Fruit fly (Drosophila melanogaster) whole organism, embryonic: ENCODE measurements around the gene CG4297.
A peak's percentile ranks its signal among the peaks of the same experiment; 100 is the strongest.

Experiments
- B-H2 ChIP-seq: fragments of 200-800 bp; sonication (Bioruptor generic); optimal IDR thresholded peaks from 2 replicates; lab custom pipeline; 2018; ENCODE audit warnings: missing biosample characterization, mild to moderate bottlenecking, missing genetic modification characterization
- Bdp1 ChIP-seq: fragments of 200-800 bp; sonication (Bioruptor generic); optimal IDR thresholded peaks from 3 replicates; lab custom pipeline; 2016; ENCODE audit warnings: missing biosample characterization, missing genetic modification characterization
- CG10147 ChIP-seq: fragments of 200-800 bp; sonication (Bioruptor generic); optimal IDR thresholded peaks from 2 replicates; lab custom pipeline; 2019; ENCODE audit warnings: missing biosample characterization, mild to moderate bottlenecking, missing genetic modification characterization, moderate library complexity
- CG10274 ChIP-seq: fragments of 200-800 bp; sonication (Bioruptor generic); optimal IDR thresholded peaks from 3 replicates; lab custom pipeline; 2017; ENCODE audit warnings: missing biosample characterization, mild to moderate bottlenecking, missing genetic modification characterization
- CG11247 ChIP-seq: fragments of 200-800 bp; sonication (Bioruptor generic); IDR thresholded peaks from 2 replicates; pipeline ENCODE4 v1.3.6; 2022; ENCODE audit warnings: missing biosample characterization, missing genetic modification characterization
- CG11398 ChIP-seq: fragments of 200-800 bp; sonication (Bioruptor generic); optimal IDR thresholded peaks from 2 replicates; lab custom pipeline; 2016; ENCODE audit warnings: missing biosample characterization, missing genetic modification characterization
- CG12104 ChIP-seq: fragments of 200-800 bp; sonication (Bioruptor generic); optimal IDR thresholded peaks from 3 replicates; lab custom pipeline; 2016; ENCODE audit warnings: missing biosample characterization, missing genetic modification characterization
- CG12236 ChIP-seq: fragments of 200-800 bp; sonication (Bioruptor generic); optimal IDR thresholded peaks from 2 replicates; lab custom pipeline; 2016; ENCODE audit warnings: missing biosample characterization, missing genetic modification characterization
- CG12391 ChIP-seq: fragments of 200-800 bp; sonication (Bioruptor generic); optimal IDR thresholded peaks from 3 replicates; lab custom pipeline; 2018; ENCODE audit warnings: missing biosample characterization, mild to moderate bottlenecking, missing genetic modification characterization, moderate library complexity
- CG12769 ChIP-seq: fragments of 200-800 bp; sonication (Bioruptor generic); optimal IDR thresholded peaks from 2 replicates; lab custom pipeline; 2019; ENCODE audit warnings: missing biosample characterization, mild to moderate bottlenecking, missing genetic modification characterization, moderate library complexity
- CG13296 ChIP-seq: fragments of 200-800 bp; sonication (Bioruptor generic); optimal IDR thresholded peaks from 3 replicates; lab custom pipeline; 2018; ENCODE audit warnings: missing biosample characterization, mild to moderate bottlenecking, missing genetic modification characterization
- CG13424 ChIP-seq: fragments of 200-800 bp; sonication (Bioruptor generic); optimal IDR thresholded peaks from 2 replicates; lab custom pipeline; 2019; ENCODE audit warnings: missing biosample characterization, mild to moderate bottlenecking, missing genetic modification characterization, moderate library complexity
- CG14050 ChIP-seq: fragments of 200-800 bp; sonication (Bioruptor generic); IDR thresholded peaks from 3 replicates; pipeline ENCODE4 v1.3.6; 2022; ENCODE audit warnings: missing biosample characterization, missing genetic modification characterization
- CG15601 ChIP-seq: fragments of 200-800 bp; sonication (Bioruptor generic); optimal IDR thresholded peaks from 3 replicates; lab custom pipeline; 2019; ENCODE audit warnings: missing biosample characterization, mild to moderate bottlenecking, missing genetic modification characterization, moderate library complexity
- CG17359 ChIP-seq: fragments of 200-800 bp; sonication (Bioruptor generic); optimal IDR thresholded peaks from 3 replicates; lab custom pipeline; 2018; ENCODE audit warnings: missing biosample characterization, mild to moderate bottlenecking, missing genetic modification characterization, moderate library complexity
- CG3407 ChIP-seq: fragments of 200-800 bp; sonication (Bioruptor generic); optimal IDR thresholded peaks from 2 replicates; lab custom pipeline; 2018; ENCODE audit warnings: missing biosample characterization, mild to moderate bottlenecking, missing genetic modification characterization
- CG34422 ChIP-seq: fragments of 200-800 bp; sonication (Bioruptor generic); IDR thresholded peaks from 3 replicates; pipeline ENCODE4 v1.3.6; 2022; ENCODE audit warnings: missing biosample characterization, missing genetic modification characterization
- CG4360 ChIP-seq: fragments of 200-800 bp; sonication (Bioruptor generic); IDR thresholded peaks from 2 replicates; pipeline ENCODE4 v1.3.6; 2022; ENCODE audit warnings: missing biosample characterization, missing genetic modification characterization
- CG43689 ChIP-seq: fragments of 200-800 bp; sonication (Bioruptor generic); IDR thresholded peaks from 2 replicates; pipeline ENCODE4 v1.3.6; 2022; ENCODE audit warnings: missing biosample characterization, missing genetic modification characterization
- CG5180 ChIP-seq: fragments of 200-800 bp; sonication (Bioruptor generic); optimal IDR thresholded peaks from 3 replicates; lab custom pipeline; 2017; ENCODE audit warnings: missing biosample characterization, missing genetic modification characterization, mild to moderate bottlenecking, moderate library complexity, missing genetic modification reagents
- CG6813 ChIP-seq: fragments of 200-800 bp; sonication (Bioruptor generic); optimal IDR thresholded peaks from 2 replicates; lab custom pipeline; 2017; ENCODE audit warnings: missing biosample characterization, missing genetic modification characterization, mild to moderate bottlenecking, moderate library complexity, missing genetic modification reagents
- CG7271 ChIP-seq: fragments of 200-800 bp; sonication (Bioruptor generic); optimal IDR thresholded peaks from 2 replicates; lab custom pipeline; 2018; ENCODE audit warnings: missing biosample characterization, mild to moderate bottlenecking, missing genetic modification characterization, moderate library complexity
- CG8359 ChIP-seq: fragments of 200-800 bp; sonication (Bioruptor generic); optimal IDR thresholded peaks from 2 replicates; lab custom pipeline; 2017; ENCODE audit warnings: missing biosample characterization, mild to moderate bottlenecking, missing genetic modification characterization, borderline replicate concordance
- Camta ChIP-seq: fragments of 200-800 bp; sonication (Bioruptor generic); optimal IDR thresholded peaks from 2 replicates; lab custom pipeline; 2016; ENCODE audit warnings: missing biosample characterization, missing genetic modification characterization
- Chrac-16 ChIP-seq: fragments of 200-800 bp; sonication (Bioruptor generic); optimal IDR thresholded peaks from 3 replicates; lab custom pipeline; 2016; ENCODE audit warnings: missing biosample characterization, missing genetic modification characterization
- Deaf1 ChIP-seq: fragments of 200-800 bp; optimal IDR thresholded peaks from 3 replicates; lab custom pipeline; 2019; ENCODE audit warnings: missing biosample characterization, mild to moderate bottlenecking, missing genetic modification characterization, moderate library complexity
- Dp ChIP-seq: fragments of 200-800 bp; sonication (Bioruptor generic); optimal IDR thresholded peaks from 2 replicates; lab custom pipeline; 2018; ENCODE audit warnings: missing biosample characterization, mild to moderate bottlenecking, missing genetic modification characterization, moderate library complexity
- Ets97D ChIP-seq: fragments of 200-800 bp; sonication (Bioruptor generic); optimal IDR thresholded peaks from 3 replicates; lab custom pipeline; 2016; ENCODE audit warnings: missing biosample characterization, missing genetic modification characterization
- Fer1 ChIP-seq: fragments of 200-800 bp; sonication (Bioruptor generic); optimal IDR thresholded peaks from 2 replicates; lab custom pipeline; 2017; ENCODE audit warnings: missing biosample characterization, mild to moderate bottlenecking, missing genetic modification characterization
- Hey ChIP-seq: fragments of 200-800 bp; sonication (Bioruptor generic); optimal IDR thresholded peaks from 3 replicates; lab custom pipeline; 2018; ENCODE audit warnings: missing biosample characterization, mild to moderate bottlenecking, missing genetic modification characterization
- Hmr ChIP-seq: fragments of 200-800 bp; sonication (Bioruptor generic); optimal IDR thresholded peaks from 3 replicates; lab custom pipeline; 2017; ENCODE audit warnings: mild to moderate bottlenecking, missing biosample characterization, missing genetic modification reagents, missing genetic modification characterization
- Lim3 ChIP-seq: fragments of 200-800 bp; sonication (Bioruptor generic); IDR thresholded peaks from 2 replicates; pipeline ENCODE4 v1.3.6; 2022; ENCODE audit warnings: missing biosample characterization, missing genetic modification characterization
- Mad ChIP-seq: fragments of 200-800 bp; sonication (Bioruptor generic); optimal IDR thresholded peaks from 2 replicates; lab custom pipeline; 2016; ENCODE audit warnings: missing biosample characterization, missing genetic modification characterization
- NC2α ChIP-seq: fragments of 200-800 bp; sonication (Bioruptor generic); optimal IDR thresholded peaks from 2 replicates; lab custom pipeline; 2016; ENCODE audit warnings: missing biosample characterization, missing genetic modification characterization
- NK7.1 ChIP-seq: fragments of 200-800 bp; sonication (Bioruptor generic); optimal IDR thresholded peaks from 3 replicates; lab custom pipeline; 2016; ENCODE audit warnings: missing biosample characterization, missing genetic modification characterization
- Ptx1 ChIP-seq: fragments of 200-800 bp; sonication (Bioruptor generic); IDR thresholded peaks from 2 replicates; pipeline ENCODE4 v1.3.6; 2022; ENCODE audit warnings: missing biosample characterization, missing genetic modification characterization
- Sin3A ChIP-seq: fragments of >200 bp; optimal IDR thresholded peaks from 2 replicates; lab custom pipeline; 2018
- Sox102F ChIP-seq: fragments of 200-800 bp; sonication (Bioruptor generic); optimal IDR thresholded peaks from 2 replicates; lab custom pipeline; 2018; ENCODE audit warnings: missing biosample characterization, mild to moderate bottlenecking, missing genetic modification characterization, moderate library complexity
- YL-1 ChIP-seq: fragments of 200-800 bp; sonication (Bioruptor generic); optimal IDR thresholded peaks from 3 replicates; lab custom pipeline; 2017; ENCODE audit warnings: missing biosample characterization, mild to moderate bottlenecking, missing genetic modification characterization
- az2 ChIP-seq: fragments of 200-800 bp; sonication (Bioruptor generic); optimal IDR thresholded peaks from 3 replicates; lab custom pipeline; 2016; ENCODE audit warnings: missing biosample characterization, missing genetic modification characterization
- caup ChIP-seq: fragments of 200-800 bp; sonication (Bioruptor generic); optimal IDR thresholded peaks from 3 replicates; lab custom pipeline; 2017; ENCODE audit warnings: missing biosample characterization, mild to moderate bottlenecking, missing genetic modification characterization, moderate library complexity; ENCODE audit not compliant: severe bottlenecking
- da ChIP-seq: fragments of 200-800 bp; sonication (Bioruptor generic); optimal IDR thresholded peaks from 2 replicates; lab custom pipeline; 2016; ENCODE audit warnings: missing biosample characterization, missing genetic modification characterization
- emc ChIP-seq: fragments of 200-800 bp; sonication (Bioruptor generic); optimal IDR thresholded peaks from 2 replicates; lab custom pipeline; 2016; ENCODE audit warnings: missing biosample characterization, missing genetic modification characterization
- exex ChIP-seq: fragments of 200-800 bp; sonication (Bioruptor generic); optimal IDR thresholded peaks from 4 replicates; lab custom pipeline; 2018; ENCODE audit warnings: missing biosample characterization, mild to moderate bottlenecking, missing genetic modification characterization, moderate library complexity
- fd102C ChIP-seq: fragments of 200-800 bp; sonication (Bioruptor generic); optimal IDR thresholded peaks from 2 replicates; lab custom pipeline; 2018; ENCODE audit warnings: missing biosample characterization, mild to moderate bottlenecking, missing genetic modification characterization, moderate library complexity
- grau ChIP-seq: fragments of 200-800 bp; optimal IDR thresholded peaks from 3 replicates; lab custom pipeline; 2019; ENCODE audit warnings: missing biosample characterization, mild to moderate bottlenecking, missing genetic modification characterization, moderate library complexity
- lola ChIP-seq, 3 experiments: fragments of >200 bp in 2 of 3; fragments of 200-800 bp in 1 of 3; sonication (Bioruptor generic) in 1 of 3; optimal IDR thresholded peaks; 2 replicates each; lab custom pipeline; 2017 to 2019; ENCODE audit warnings: missing biosample characterization in 3 of 3, missing genetic modification characterization in 3 of 3, mild to moderate bottlenecking in 1 of 3, moderate library complexity in 1 of 3
- sc ChIP-seq, 3 experiments: fragments of >200 bp in 2 of 3; fragments of 200-800 bp in 1 of 3; sonication (Bioruptor generic) in 1 of 3; optimal IDR thresholded peaks; 2 replicates in 2 of 3; 3 replicates in 1 of 3; lab custom pipeline; 2017; ENCODE audit warnings: mild to moderate bottlenecking in 1 of 3, missing biosample characterization in 1 of 3, missing genetic modification characterization in 1 of 3, missing genetic modification reagents in 1 of 3
- unpg ChIP-seq: fragments of 200-800 bp; sonication (Bioruptor generic); optimal IDR thresholded peaks from 3 replicates; lab custom pipeline; 2018; ENCODE audit warnings: missing biosample characterization, mild to moderate bottlenecking, missing genetic modification characterization, moderate library complexity

The CG4297 gene

dm6 chr2L:478749-479482, 6.9 kb upstream of the CG4297 start:
- TF ChIP-seq sc (optimal IDR thresholded peaks at IDR 0.05; lab: Kevin White, UChicago) (no peak), sc (GFP tag; optimal IDR thresholded peaks at IDR 0.05; lab: Kevin White, UChicago) (no peak), CG12769 (tag; lab: Kevin White, UChicago) (peak; percentile 72), grau (tag; lab: Kevin White, UChicago) (peak; percentile 25), CG5180 (peak; percentile 37), Camta (GFP tag; lab: Kevin White, UChicago) (no peak), Sox102F (GFP tag; lab: Kevin White, UChicago) (no peak), Deaf1 (peak; percentile 73), CG14050 (GFP tag; lab: Robert Waterston, UW) (no peak), Dp (peak; percentile 0), CG3407 (no peak), CG13424 (tag; lab: Kevin White, UChicago) (no peak), caup (GFP tag; lab: Kevin White, UChicago) (peak; percentile 52), CG12104 (GFP tag; lab: Kevin White, UChicago) (no peak), Mad (GFP tag; lab: Kevin White, UChicago) (peak; percentile 1), CG15601 (tag; lab: Kevin White, UChicago) (no peak), Ets97D (GFP tag; lab: Kevin White, UChicago) (no peak), Sin3A (lab: Kevin White, UChicago) (peak; percentile 21), fd102C (GFP tag; lab: Kevin White, UChicago) (no peak), CG11247 (GFP tag; lab: Robert Waterston, UW) (no peak), NK7.1 (GFP tag; lab: Kevin White, UChicago) (no peak), Hmr (GFP tag; lab: Kevin White, UChicago) (peak; percentile 61), Chrac-16 (GFP tag; lab: Kevin White, UChicago) (no peak), Lim3 (GFP tag; lab: Robert Waterston, UW) (no peak), CG43689 (GFP tag; lab: Robert Waterston, UW) (no peak), CG11398 (GFP tag; lab: Kevin White, UChicago) (peak; percentile 61), unpg (GFP tag; lab: Kevin White, UChicago) (no peak), CG8359 (GFP tag; lab: Kevin White, UChicago) (no peak), Hey (tag; lab: Kevin White, UChicago) (peak; percentile 67), Fer1 (GFP tag; lab: Kevin White, UChicago) (peak; percentile 69), CG6813 (GFP tag; lab: Kevin White, UChicago) (peak; percentile 39), CG12391 (tag; lab: Kevin White, UChicago) (peak; percentile 15), Bdp1 (GFP tag; lab: Kevin White, UChicago) (peak; percentile 1), B-H2 (GFP tag; lab: Kevin White, UChicago) (peak; percentile 56), da (GFP tag; lab: Kevin White, UChicago) (peak; percentile 55), lola (GFP tag; optimal IDR thresholded peaks at IDR 0.05; lab: Kevin White, UChicago) (no peak), CG10147 (GFP tag; lab: Kevin White, UChicago) (no peak), CG34422 (GFP tag; lab: Robert Waterston, UW) (no peak), YL-1 (GFP tag; lab: Kevin White, UChicago) (peak; percentile 27), az2 (GFP tag; lab: Kevin White, UChicago) (no peak), CG4360 (GFP tag; lab: Robert Waterston, UW) (no peak), CG12236 (GFP tag; lab: Kevin White, UChicago) (no peak), CG17359 (tag; lab: Kevin White, UChicago) (peak; percentile 35), CG7271 (no peak), CG13296 (GFP tag; lab: Kevin White, UChicago) (peak; percentile 76), Ptx1 (GFP tag; lab: Robert Waterston, UW) (no peak), NC2α (no peak), emc (GFP tag; lab: Kevin White, UChicago) (no peak), CG10274 (GFP tag; lab: Kevin White, UChicago) (no peak), exex (peak; percentile 5)
